Fruit fly (Drosophila melanogaster) whole organism, pupa: ENCODE measurements around the gene CG13999.

Experiments
- CG12605 ChIP-seq: fragments of 200-800 bp; sonication (Bioruptor generic); IDR thresholded peaks from 2 replicates; pipeline ENCODE4 v1.3.6; 2022; ENCODE audit warnings: missing biosample characterization, missing genetic modification characterization
- CG17806 ChIP-seq: fragments of 200-800 bp; sonication (Bioruptor generic); optimal IDR thresholded peaks from 2 replicates; lab custom pipeline; 2018; ENCODE audit warnings: missing biosample characterization, mild to moderate bottlenecking, missing genetic modification characterization, moderate library complexity
- CG34367 ChIP-seq: fragments of 200-800 bp; sonication (Bioruptor generic); optimal IDR thresholded peaks from 2 replicates; lab custom pipeline; 2018; ENCODE audit warnings: missing biosample characterization, mild to moderate bottlenecking, missing genetic modification characterization
- CG8159 ChIP-seq: fragments of 200-800 bp; sonication (Bioruptor generic); optimal IDR thresholded peaks from 3 replicates; lab custom pipeline; 2018; ENCODE audit warnings: missing biosample characterization, mild to moderate bottlenecking, missing genetic modification characterization, moderate library complexity
- CG9948 ChIP-seq: fragments of 200-800 bp; sonication (Bioruptor generic); optimal IDR thresholded peaks from 2 replicates; lab custom pipeline; 2018; ENCODE audit warnings: missing biosample characterization, mild to moderate bottlenecking, missing genetic modification characterization, moderate library complexity
- Ets98B ChIP-seq: fragments of 200-800 bp; sonication (Bioruptor generic); IDR thresholded peaks from 2 replicates; pipeline ENCODE4 v1.3.6; 2022; ENCODE audit warnings: missing biosample characterization, missing genetic modification characterization
- Pif1A ChIP-seq: fragments of 200-800 bp; sonication (Bioruptor generic); optimal IDR thresholded peaks from 3 replicates; lab custom pipeline; 2016; ENCODE audit warnings: missing biosample characterization, missing genetic modification characterization
- Snoo ChIP-seq: fragments of 200-800 bp; sonication (Bioruptor generic); optimal IDR thresholded peaks from 3 replicates; lab custom pipeline; 2017; ENCODE audit warnings: missing biosample characterization, mild to moderate bottlenecking, missing genetic modification characterization, inconsistent platforms

- TF ChIP-seq CG12605 (GFP tag; lab: Robert Waterston, UW), result no peak
- no peak for TF ChIP-seq CG9948
- no peak for TF ChIP-seq Snoo
- TF ChIP-seq Ets98B (GFP tag; lab: Robert Waterston, UW), result no peak
- TF ChIP-seq CG34367 (tag; lab: Kevin White, UChicago), result no peak
- no peak for TF ChIP-seq CG8159 (tag; lab: Kevin White, UChicago)
- no peak for TF ChIP-seq Pif1A (GFP tag; lab: Kevin White, UChicago)
- TF ChIP-seq CG17806 (tag; lab: Kevin White, UChicago), result no peak
These were observed 31.1 kb downstream of the CG13999 start for dm6 chr2L:5925164-5925563.
